Worm (Caenorhabditis elegans): ENCODE results near the gene flcn-1.
A peak's percentile ranks its signal among the peaks of the same experiment; 100 is the strongest.

Gene flcn-1

DNA sequence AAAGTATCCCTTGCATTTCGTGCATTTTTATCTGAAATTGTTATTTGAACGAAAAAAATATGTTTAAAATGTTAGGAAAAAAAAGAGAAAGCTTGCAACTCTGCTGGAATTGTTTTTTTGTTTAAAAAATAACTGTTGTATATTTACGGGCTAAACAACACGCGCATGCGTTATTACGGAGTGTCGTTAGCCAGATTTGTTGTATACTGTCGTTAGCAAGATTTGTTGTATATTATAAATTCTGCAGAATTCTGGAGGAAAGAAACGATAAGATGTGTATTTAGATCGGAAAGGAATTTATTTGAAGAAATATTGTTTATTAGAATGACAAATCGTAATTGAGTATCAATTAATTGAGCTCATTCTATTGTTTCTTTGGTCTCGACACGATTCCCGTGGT is 39.1 kb downstream of the flcn-1 start, which contains the start of gene eif-2Bgamma (continued):
- no peak for TF ChIP-seq ces-1 (GFP tag; optimal IDR thresholded peaks at IDR 0.05)

DNA sequence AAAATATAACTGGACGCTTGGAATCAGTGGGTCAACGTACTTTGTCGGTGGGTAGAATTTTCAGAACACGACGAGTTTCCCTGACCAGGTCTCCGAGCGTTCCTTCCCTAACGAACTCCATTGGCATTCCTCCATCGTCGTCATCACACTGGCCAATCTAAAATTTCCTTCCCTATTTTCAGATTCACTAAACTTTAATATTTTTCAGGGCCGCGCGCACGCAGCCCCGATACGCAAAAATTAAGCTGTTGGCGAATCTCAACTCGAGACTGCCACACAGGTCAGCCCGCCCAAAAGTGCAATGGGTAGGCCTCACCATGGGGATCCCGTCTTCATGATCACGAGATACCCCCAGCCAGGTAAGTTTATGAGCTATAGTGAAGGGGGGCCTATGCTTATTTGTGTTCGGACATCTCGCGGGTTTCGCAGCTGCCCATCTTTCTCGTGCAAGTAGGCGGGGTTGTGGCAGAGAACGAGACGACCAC is 39.7 kb downstream of the flcn-1 start:
- TF ChIP-seq unc-130 (tag; optimal IDR thresholded peaks at IDR 0.05) (peak; percentile 5), ceh-8 (GFP tag; optimal IDR thresholded peaks at IDR 0.05) (peak; percentile 37), irx-1 (tag; optimal IDR thresholded peaks at IDR 0.05) (peak; percentile 66), snu-23 (GFP tag; optimal IDR thresholded peaks at IDR 0.05) (peak; percentile 86), snpc-4 (tag; optimal IDR thresholded peaks at IDR 0.05) (peak; percentile 98), ceh-88 (GFP tag; IDR thresholded peaks at IDR 0.05) (peak; percentile 65; the same call in 1 of the 2 replicates), nhr-20 (tag; optimal IDR thresholded peaks at IDR 0.05) (peak; percentile 89), elt-3 (tag; optimal IDR thresholded peaks at IDR 0.05) (peak in 1 of 6 experiments; percentile 29), unc-30 (tag; optimal IDR thresholded peaks at IDR 0.05) (no peak), C04F5.9 (tag; optimal IDR thresholded peaks at IDR 0.05) (peak; percentile 80), lin-14 (GFP tag; optimal IDR thresholded peaks at IDR 0.05) (peak; percentile 86), nhr-12 (tag; optimal IDR thresholded peaks at IDR 0.05) (no peak), fkh-4 (tag; optimal IDR thresholded peaks at IDR 0.05; ENCODE audit: borderline replicate concordance) (no peak), unc-98 (GFP tag; IDR thresholded peaks at IDR 0.05) (no peak), mef-2 (tag; optimal IDR thresholded peaks at IDR 0.05) (no peak), Y116A8C.19 (tag; optimal IDR thresholded peaks at IDR 0.05; ENCODE audit: borderline replicate concordance) (no peak), vab-15 (tag; optimal IDR thresholded peaks at IDR 0.05) (no peak), xbp-1 (tag; optimal IDR thresholded peaks at IDR 0.05) (peak; percentile 73), ama-1 (optimal IDR thresholded peaks at IDR 0.05) (peak; percentile 95), hpl-2 (GFP tag; optimal IDR thresholded peaks at IDR 0.05) (no peak), dsc-1 (tag; optimal IDR thresholded peaks at IDR 0.05) (peak; percentile 79), mab-9 (GFP tag; IDR thresholded peaks at IDR 0.05) (no peak; the same call in 1 of the 2 replicates), ceh-63 (GFP tag; optimal IDR thresholded peaks at IDR 0.05) (no peak), ztf-4 (tag; optimal IDR thresholded peaks at IDR 0.05) (peak; percentile 59), nhr-47 (tag; optimal IDR thresholded peaks at IDR 0.05) (peak; percentile 93), nhr-77 (tag; optimal IDR thresholded peaks at IDR 0.05) (peak; percentile 81), nhr-11 (tag; optimal IDR thresholded peaks at IDR 0.05) (peak; percentile 12), sup-37 (GFP tag; optimal IDR thresholded peaks at IDR 0.05) (peak; percentile 75), zip-4 (GFP tag; optimal IDR thresholded peaks at IDR 0.05) (peak; percentile 59), isw-1 (GFP tag; IDR thresholded peaks at IDR 0.05) (peak; percentile 48), ceh-82 (tag; optimal IDR thresholded peaks at IDR 0.05) (peak; percentile 53 to 77 (median 72)), mep-1 (tag; optimal IDR thresholded peaks at IDR 0.05) (peak; percentile 65), nhr-19 (GFP tag; conservative IDR thresholded peaks at IDR 0.05) (peak; percentile 93), mdl-1 (tag; optimal IDR thresholded peaks at IDR 0.05) (peak; percentile 54), egl-27 (tag; optimal IDR thresholded peaks at IDR 0.05) (no peak), sox-4 (tag; optimal IDR thresholded peaks at IDR 0.05) (no peak), lsy-2 (tag; optimal IDR thresholded peaks at IDR 0.05) (peak; percentile 50 to 71), efl-1 (optimal IDR thresholded peaks at IDR 0.05) (peak; percentile 60 to 78), efl-1 (GFP tag; optimal IDR thresholded peaks at IDR 0.05 in 1 of 2) (peak; percentile 37 to 96), nhr-237 (tag; optimal IDR thresholded peaks at IDR 0.05) (no peak), blmp-1 (tag; optimal IDR thresholded peaks at IDR 0.05) (no peak), lir-3 (tag; optimal IDR thresholded peaks at IDR 0.05; ENCODE audit: poor library complexity) (peak; percentile 38), ces-1 (GFP tag; optimal IDR thresholded peaks at IDR 0.05) (no peak), lin-35 (GFP tag; optimal IDR thresholded peaks at IDR 0.05) (peak; percentile 41 to 65), nhr-84 (tag; optimal IDR thresholded peaks at IDR 0.05) (no peak), unc-86 (tag; optimal IDR thresholded peaks at IDR 0.05) (peak; percentile 74), unc-62 (GFP tag; optimal IDR thresholded peaks at IDR 0.05) (no peak), hlh-17 (GFP tag; optimal IDR thresholded peaks at IDR 0.05; ENCODE audit: borderline replicate concordance) (peak; percentile 34), efl-3 (GFP tag; optimal IDR thresholded peaks at IDR 0.05) (peak; percentile 63), nhr-71 (tag; optimal IDR thresholded peaks at IDR 0.05) (peak; percentile 93), nhr-76 (tag; optimal IDR thresholded peaks at IDR 0.05) (no peak)

Measured in whole organism, L1 larva.